Fruit fly (Drosophila melanogaster): ENCODE data around the gene trc.
A peak's percentile ranks its signal among the peaks of the same experiment; 100 is the strongest.

trc gene

DNA sequence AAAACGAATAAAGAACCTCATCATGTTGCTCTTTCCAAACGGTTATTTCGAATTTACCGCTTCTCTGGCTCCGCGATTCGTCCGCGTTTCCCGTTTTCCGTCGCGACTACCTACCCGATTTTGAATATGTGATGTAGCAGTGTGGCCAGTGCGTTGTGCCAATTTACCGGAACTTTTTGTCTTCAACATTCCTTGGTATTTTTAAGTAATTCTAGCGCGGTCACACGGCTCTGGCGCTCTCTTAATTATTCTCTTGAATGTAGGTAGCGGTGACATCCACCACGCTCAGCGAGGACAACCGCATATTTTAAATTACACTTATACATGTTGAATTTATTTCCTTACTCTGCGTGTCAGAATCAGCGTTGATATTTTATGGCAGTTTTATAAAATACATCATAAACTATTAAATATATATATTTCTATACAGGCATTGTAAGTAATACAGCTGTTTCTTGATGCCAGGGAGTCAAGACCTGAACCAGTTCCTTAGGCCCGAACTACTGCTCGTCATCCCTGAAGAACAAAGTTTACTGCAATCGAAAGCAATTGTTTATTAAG is 40.6 kb downstream of the trc start, which contains the start of the genes CG42637, Gyc76C and SREBP (continued):
- TF ChIP-seq Rx (GFP tag; IDR thresholded peaks at IDR 0.05): no peak
- TF ChIP-seq CG3838 (GFP tag; optimal IDR thresholded peaks at IDR 0.05): peak; percentile 11
- TF ChIP-seq zen (tag; optimal IDR thresholded peaks at IDR 0.05): peak; percentile 67
- no peak for TF ChIP-seq CG15269 (tag; optimal IDR thresholded peaks at IDR 0.05)
- TF ChIP-seq ac (GFP tag; optimal IDR thresholded peaks at IDR 0.05): no peak
- TF ChIP-seq chn (GFP tag; optimal IDR thresholded peaks at IDR 0.05): no peak
- TF ChIP-seq yki (optimal IDR thresholded peaks at IDR 0.05): no peak
- no peak for TF ChIP-seq ap (GFP tag; IDR thresholded peaks at IDR 0.05)
- no peak for TF ChIP-seq CG4820 (GFP tag; optimal IDR thresholded peaks at IDR 0.05)
- no peak for TF ChIP-seq CG4328 (GFP tag; optimal IDR thresholded peaks at IDR 0.05)
- TF ChIP-seq fru (optimal IDR thresholded peaks at IDR 0.05): no peak
- TF ChIP-seq CG17568 (GFP tag; optimal IDR thresholded peaks at IDR 0.05): no peak
- TF ChIP-seq Dref (GFP tag; IDR thresholded peaks at IDR 0.05): no peak
- TF ChIP-seq eve (GFP tag; optimal IDR thresholded peaks at IDR 0.05): no peak
- peak; percentile 47 for TF ChIP-seq hkb (optimal IDR thresholded peaks at IDR 0.05)
- TF ChIP-seq hkb (GFP tag; IDR thresholded peaks at IDR 0.05): peak; percentile 19; the same call in 1 of the 2 replicates
- TF ChIP-seq HLH54F (GFP tag; optimal IDR thresholded peaks at IDR 0.05): no peak
- no peak for TF ChIP-seq CG2889 (GFP tag; IDR thresholded peaks at IDR 0.05)
- TF ChIP-seq CG6689 (GFP tag; IDR thresholded peaks at IDR 0.05): no peak
- TF ChIP-seq Dll (GFP tag; IDR thresholded peaks at IDR 0.05; ENCODE audit: partially characterized antibody): no peak
- no peak for TF ChIP-seq CG17361 (GFP tag; IDR thresholded peaks at IDR 0.05)
- TF ChIP-seq br (optimal IDR thresholded peaks at IDR 0.05): no peak
- no peak for TF ChIP-seq CG9817 (tag; optimal IDR thresholded peaks at IDR 0.05)
- peak; percentile 91 for TF ChIP-seq Med (GFP tag)
- peak; percentile 98 for TF ChIP-seq CG8359 (GFP tag; optimal IDR thresholded peaks at IDR 0.05; ENCODE audit: borderline replicate concordance)
- peak; percentile 32 for TF ChIP-seq grau (tag; optimal IDR thresholded peaks at IDR 0.05)
- no peak for TF ChIP-seq prd (optimal IDR thresholded peaks at IDR 0.05)
- no peak for TF ChIP-seq prd (GFP tag; IDR thresholded peaks at IDR 0.05)
- TF ChIP-seq bbx (GFP tag; IDR thresholded peaks at IDR 0.05; ENCODE audit: partially characterized antibody): peak; percentile 54; the same call in 1 of the 2 replicates
- TF ChIP-seq CoRest (tag; optimal IDR thresholded peaks at IDR 0.05): peak; percentile 31
- no peak for TF ChIP-seq ssp (GFP tag; IDR thresholded peaks at IDR 0.05)
- TF ChIP-seq CG8944 (GFP tag; optimal IDR thresholded peaks at IDR 0.05): no peak
- TF ChIP-seq Rfx (GFP tag; IDR thresholded peaks at IDR 0.05): peak; percentile 47; the same call in 1 of the 2 replicates
- no peak for TF ChIP-seq sima (GFP tag; optimal IDR thresholded peaks at IDR 0.05)
- no peak for TF ChIP-seq CG6272 (GFP tag; IDR thresholded peaks at IDR 0.05)
- TF ChIP-seq cwo (GFP tag; optimal IDR thresholded peaks at IDR 0.05): no peak
- TF ChIP-seq BtbVII (GFP tag; optimal IDR thresholded peaks at IDR 0.05): no peak
- TF ChIP-seq wdn (GFP tag; IDR thresholded peaks at IDR 0.05): no peak
- TF ChIP-seq D19A (tag; optimal IDR thresholded peaks at IDR 0.05): no peak
- no peak for TF ChIP-seq CG13624 (GFP tag; optimal IDR thresholded peaks at IDR 0.05)
- TF ChIP-seq wek (GFP tag; optimal IDR thresholded peaks at IDR 0.05): no peak
- no peak for TF ChIP-seq CG31388 (GFP tag; optimal IDR thresholded peaks at IDR 0.05)
- TF ChIP-seq Stat92E (GFP tag; optimal IDR thresholded peaks at IDR 0.05): peak in 1 of 3 experiments; percentile 65
- no peak for TF ChIP-seq CG4730 (GFP tag; IDR thresholded peaks at IDR 0.05)
- no peak for TF ChIP-seq CG3407 (GFP tag; optimal IDR thresholded peaks at IDR 0.05)
- TF ChIP-seq slp2 (GFP tag; optimal IDR thresholded peaks at IDR 0.05): no peak
- peak; percentile 49 for TF ChIP-seq CG2712 (tag; optimal IDR thresholded peaks at IDR 0.05)
- no peak for TF ChIP-seq CG13424 (tag; optimal IDR thresholded peaks at IDR 0.05)
- peak; percentile 2 for TF ChIP-seq p53 (GFP tag; optimal IDR thresholded peaks at IDR 0.05)
- peak; percentile 38 for TF ChIP-seq CG4617 (GFP tag; optimal IDR thresholded peaks at IDR 0.05; ENCODE audit: borderline replicate concordance)
- no peak for TF ChIP-seq Asciz (GFP tag; optimal IDR thresholded peaks at IDR 0.05)
- TF ChIP-seq E2f1 (GFP tag; IDR thresholded peaks at IDR 0.05): peak; percentile 31; the same call in 1 of the 2 replicates
